Worm (Caenorhabditis elegans) whole organism, L3 larva: ENCODE measurements around the gene mrpl-41.
"Not testable (repeated sequence)": the region's sequence is repeated elsewhere in the genome, so short reads cannot be mapped to it uniquely, and the experiment has no call there.

Source experiments
- R02D3.7 ChIP-seq: fragments of 150-350 bp; optimal IDR thresholded peaks from 2 replicates; lab custom pipeline; 2014; ENCODE audit warnings: missing biosample characterization, missing genetic modification characterization
- ama-1 ChIP-seq: fragments of 150-350 bp; optimal IDR thresholded peaks from 2 replicates; lab custom pipeline; 2018
- ceh-28 ChIP-seq: fragments of 150-350 bp; optimal IDR thresholded peaks from 2 replicates; lab custom pipeline; 2014; ENCODE audit warnings: missing biosample characterization, missing genetic modification reagents, missing genetic modification characterization
- ceh-82 ChIP-seq: fragments of 150-350 bp; optimal IDR thresholded peaks from 2 replicates; lab custom pipeline; 2014; ENCODE audit warnings: missing biosample characterization, missing genetic modification characterization
- ceh-9 ChIP-seq: sonication (generic microtip); optimal IDR thresholded peaks from 2 replicates; lab custom pipeline; 2018; ENCODE audit warnings: missing biosample characterization, missing genetic modification characterization
- elt-1 ChIP-seq: fragments of 150-350 bp; optimal IDR thresholded peaks from 2 replicates; lab custom pipeline; 2014; ENCODE audit warnings: missing biosample characterization, missing genetic modification characterization
- elt-2 ChIP-seq: sonication (generic microtip); optimal IDR thresholded peaks from 2 replicates; lab custom pipeline; 2016; ENCODE audit warnings: missing genetic modification reagents, mild to moderate bottlenecking, missing genetic modification characterization, missing compliant biosample characterization
- elt-3 ChIP-seq, 3 experiments: fragments of 150-350 bp in 1 of 3; sonication (generic microtip) in 2 of 3; optimal IDR thresholded peaks; 2 replicates in 2 of 3; 4 replicates in 1 of 3; lab custom pipeline; 2014 to 2017; ENCODE audit warnings: missing biosample characterization in 3 of 3, missing genetic modification characterization in 3 of 3
- eor-1 ChIP-seq, 2 experiments: fragments of 150-350 bp; optimal IDR thresholded peaks; 2 replicates each; lab custom pipeline; 2014 to 2018; ENCODE audit warnings: missing biosample characterization in 2 of 2, missing genetic modification characterization in 2 of 2
- lin-15B ChIP-seq: fragments of 150-350 bp; optimal IDR thresholded peaks from 2 replicates; lab custom pipeline; 2014; ENCODE audit warnings: missing biosample characterization, missing genetic modification characterization
- lin-39 ChIP-seq: fragments of 150-350 bp; optimal IDR thresholded peaks from 2 replicates; lab custom pipeline; 2018; ENCODE audit warnings: missing biosample characterization, missing genetic modification reagents, missing genetic modification characterization
- lsy-12 ChIP-seq: sonication (generic microtip); optimal IDR thresholded peaks from 2 replicates; lab custom pipeline; 2016; ENCODE audit warnings: mild to moderate bottlenecking, missing genetic modification characterization, missing compliant biosample characterization
- nfya-1 ChIP-seq: sonication (generic microtip); optimal IDR thresholded peaks from 2 replicates; lab custom pipeline; 2017; ENCODE audit warnings: missing genetic modification characterization, mild to moderate bottlenecking, missing compliant biosample characterization, antibody characterized with exemption, moderate library complexity; ENCODE audit not compliant: insufficient read depth
- nhr-11 ChIP-seq: fragments of 150-350 bp; optimal IDR thresholded peaks from 2 replicates; lab custom pipeline; 2014; ENCODE audit warnings: missing biosample characterization, missing genetic modification characterization
- nhr-23 ChIP-seq: fragments of 150-350 bp; optimal IDR thresholded peaks from 2 replicates; lab custom pipeline; 2014; ENCODE audit warnings: missing biosample characterization, missing genetic modification reagents, missing genetic modification characterization
- nhr-237 ChIP-seq: fragments of 150-350 bp; optimal IDR thresholded peaks from 2 replicates; lab custom pipeline; 2014; ENCODE audit warnings: missing biosample characterization, missing genetic modification characterization
- nhr-25 ChIP-seq: sonication (generic microtip); optimal IDR thresholded peaks from 2 replicates; lab custom pipeline; 2017; ENCODE audit warnings: missing biosample characterization, missing genetic modification characterization
- nhr-28 ChIP-seq: fragments of 150-350 bp; optimal IDR thresholded peaks from 2 replicates; lab custom pipeline; 2014; ENCODE audit warnings: missing biosample characterization, missing genetic modification characterization
- nhr-67 ChIP-seq: fragments of 150-350 bp; optimal IDR thresholded peaks from 2 replicates; lab custom pipeline; 2014; ENCODE audit warnings: missing biosample characterization, missing genetic modification characterization
- sea-2 ChIP-seq: fragments of 150-350 bp; sonication (generic microtip); optimal IDR thresholded peaks from 4 replicates; lab custom pipeline; 2014; ENCODE audit warnings: missing biosample characterization, missing genetic modification reagents, missing genetic modification characterization
- tbx-2 ChIP-seq: sonication (generic microtip); optimal IDR thresholded peaks from 2 replicates; lab custom pipeline; 2016; ENCODE audit warnings: mild to moderate bottlenecking, missing genetic modification characterization, missing compliant biosample characterization
- unc-39 ChIP-seq: sonication (generic microtip); optimal IDR thresholded peaks from 4 replicates; lab custom pipeline; 2017; ENCODE audit warnings: missing biosample characterization, missing genetic modification characterization
- ztf-4 ChIP-seq: fragments of 150-350 bp; optimal IDR thresholded peaks from 2 replicates; lab custom pipeline; 2014; ENCODE audit warnings: missing biosample characterization, missing genetic modification characterization

The mrpl-41 gene

ce11 chrII:300977-301772 lies 12.4 kb downstream of the mrpl-41 start, which contains the start of gene K01A2.5:
Gene K01A2.5 (plus strand): TSS chrII:301273.
- TF ChIP-seq nhr-25 (tag; lab: Kevin White, UChicago): peak; percentile 70
- TF ChIP-seq ceh-82 (tag; lab: Kevin White, UChicago): no peak
- TF ChIP-seq nhr-23: peak; percentile 86

- TF ChIP-seq elt-3 (tag; optimal IDR thresholded peaks at IDR 0.05; lab: Kevin White, UChicago): no peak
Observed at ce11 chrII:303927-304711, 15.4 kb downstream of the mrpl-41 start.

ce11 chrII:305645-306044 lies 16.9 kb downstream of the mrpl-41 start, which contains the start of gene col-69:
Gene col-69 (minus strand): TSS chrII:305745.
- TF ChIP-seq elt-2 (tag; lab: Kevin White, UChicago) (peak; percentile 15), elt-3 (tag; optimal IDR thresholded peaks at IDR 0.05; lab: Kevin White, UChicago) (no peak)

ce11 chrII:307154-307553 lies 18.4 kb downstream of the mrpl-41 start, which contains the start of gene K01A2.4:
Gene K01A2.4 (plus strand): TSS chrII:307454.
- no peak for TF ChIP-seq ceh-28 (tag; lab: Kevin White, UChicago)
- no peak for TF ChIP-seq nhr-11 (tag; lab: Kevin White, UChicago)
- no peak for TF ChIP-seq nhr-67 (tag; lab: Kevin White, UChicago)
- no peak for TF ChIP-seq lsy-12 (tag; lab: Kevin White, UChicago)
- TF ChIP-seq unc-39: no peak
- TF ChIP-seq lin-39: no peak
- TF ChIP-seq, all 47 proteins: peak for 0

ce11 chrII:312110-312509 lies 23.4 kb downstream of the mrpl-41 start, which contains the start of gene mps-2:
Gene mps-2 (minus strand): TSS chrII:312210.
- TF ChIP-seq ztf-4; tbx-2 (tag; lab: Kevin White, UChicago); ceh-9 (tag; lab: Kevin White, UChicago): not testable (repeated sequence)

ce11 chrII:313540-313939 lies 24.8 kb downstream of the mrpl-41 start:
- TF ChIP-seq nfya-1 (tag; lab: Kevin White, UChicago): peak; percentile 31
- TF ChIP-seq lin-39: peak; percentile 57
- TF ChIP-seq R02D3.7 (tag; lab: Kevin White, UChicago): no peak

- TF ChIP-seq nhr-67 (tag; lab: Kevin White, UChicago): no peak
- TF ChIP-seq R02D3.7 (tag; lab: Kevin White, UChicago): no peak
- peak; percentile 56 for TF ChIP-seq ama-1 (lab: Kevin White, UChicago)
Observed at ce11 chrII:319459-319858, 30.7 kb downstream of the mrpl-41 start, which contains the start of gene far-7. Gene far-7 (plus strand): TSS chrII:319789.

ce11 chrII:320783-321182 lies 32.0 kb downstream of the mrpl-41 start:
- TF ChIP-seq elt-3 (tag; optimal IDR thresholded peaks at IDR 0.05; lab: Kevin White, UChicago): no peak
- TF ChIP-seq ztf-4: no peak
- no peak for TF ChIP-seq ceh-82 (tag; lab: Kevin White, UChicago)
- no peak for TF ChIP-seq sea-2 (GFP tag; lab: Kevin White, UChicago)
- no peak for TF ChIP-seq elt-1 (tag; lab: Kevin White, UChicago)
- no peak for TF ChIP-seq R02D3.7 (tag; lab: Kevin White, UChicago)
- no peak for TF ChIP-seq ceh-28 (tag; lab: Kevin White, UChicago)
- no peak for TF ChIP-seq nhr-237 (tag; lab: Kevin White, UChicago)

- TF ChIP-seq lsy-12 (tag; lab: Kevin White, UChicago): no peak
- no peak for TF ChIP-seq nhr-28 (tag; lab: Kevin White, UChicago)
- TF ChIP-seq eor-1 (tag; optimal IDR thresholded peaks at IDR 0.05; lab: Kevin White, UChicago): no peak
- TF ChIP-seq lin-15B (tag; lab: Kevin White, UChicago): no peak
Observed at ce11 chrII:321183-321582, 32.4 kb downstream of the mrpl-41 start.
